Worm (Caenorhabditis elegans) whole organism, late embryonic: ENCODE measurements around the gene T04C10.3.

ENCODE experiments used
- C08G9.2 ChIP-seq: sonication (generic microtip); optimal IDR thresholded peaks from 2 replicates; lab custom pipeline; 2016; ENCODE audit warnings: mild to moderate bottlenecking, missing genetic modification characterization, moderate library complexity, missing compliant biosample characterization
- F13H6.1 ChIP-seq: sonication (generic microtip); optimal IDR thresholded peaks from 2 replicates; lab custom pipeline; 2016; ENCODE audit warnings: missing genetic modification characterization, missing compliant biosample characterization
- K02D7.2 ChIP-seq: sonication (generic microtip); optimal IDR thresholded peaks from 2 replicates; lab custom pipeline; 2017; ENCODE audit warnings: mild to moderate bottlenecking, missing genetic modification characterization, missing compliant biosample characterization
- ama-1 ChIP-seq: fragments of 150-350 bp; optimal IDR thresholded peaks from 2 replicates; lab custom pipeline; 2014
- ceh-18 ChIP-seq: sonication (generic microtip); optimal IDR thresholded peaks from 2 replicates; lab custom pipeline; 2016; ENCODE audit warnings: missing genetic modification characterization, missing compliant biosample characterization
- ceh-2 ChIP-seq: sonication (generic microtip); optimal IDR thresholded peaks from 2 replicates; lab custom pipeline; 2016; ENCODE audit warnings: missing genotype, missing genetic modification characterization, missing compliant biosample characterization
- ceh-24 ChIP-seq: sonication (generic microtip); optimal IDR thresholded peaks from 2 replicates; lab custom pipeline; 2016; ENCODE audit warnings: mild to moderate bottlenecking, missing genetic modification characterization, missing compliant biosample characterization
- ceh-30 ChIP-seq: fragments of 150-350 bp; optimal IDR thresholded peaks from 2 replicates; lab custom pipeline; 2014; ENCODE audit warnings: missing biosample characterization, missing genetic modification characterization
- ceh-31 ChIP-seq: sonication (generic microtip); optimal IDR thresholded peaks from 2 replicates; lab custom pipeline; 2016; ENCODE audit warnings: missing genetic modification characterization, missing compliant biosample characterization
- ceh-34 ChIP-seq: sonication (generic microtip); optimal IDR thresholded peaks from 2 replicates; lab custom pipeline; 2016; ENCODE audit warnings: mild to moderate bottlenecking, missing genetic modification characterization, missing compliant biosample characterization
- ceh-48 ChIP-seq: sonication (generic microtip); optimal IDR thresholded peaks from 2 replicates; lab custom pipeline; 2016; ENCODE audit warnings: missing genetic modification characterization, inconsistent platforms, missing compliant biosample characterization
- che-1 ChIP-seq: sonication (generic microtip); optimal IDR thresholded peaks from 2 replicates; lab custom pipeline; 2016; ENCODE audit warnings: mild to moderate bottlenecking, missing genetic modification characterization, missing compliant biosample characterization
- dmd-4 ChIP-seq: sonication (generic microtip); optimal IDR thresholded peaks from 2 replicates; lab custom pipeline; 2016; ENCODE audit warnings: borderline replicate concordance, missing genetic modification characterization, missing compliant biosample characterization
- elt-2 ChIP-seq: sonication (generic microtip); optimal IDR thresholded peaks from 2 replicates; lab custom pipeline; 2016; ENCODE audit warnings: missing genetic modification reagents, missing genetic modification characterization, missing compliant biosample characterization
- eyg-1 ChIP-seq: sonication (generic microtip); optimal IDR thresholded peaks from 2 replicates; lab custom pipeline; 2016; ENCODE audit warnings: missing genotype, missing genetic modification characterization, missing compliant biosample characterization
- fkh-10 ChIP-seq: fragments of 150-350 bp; optimal IDR thresholded peaks from 2 replicates; lab custom pipeline; 2014; ENCODE audit warnings: missing biosample characterization, missing genetic modification reagents, missing genetic modification characterization
- fkh-6 ChIP-seq: sonication (generic microtip); optimal IDR thresholded peaks from 2 replicates; lab custom pipeline; 2016; ENCODE audit warnings: missing genetic modification characterization, missing compliant biosample characterization
- hlh-15 ChIP-seq: sonication (generic microtip); optimal IDR thresholded peaks from 2 replicates; lab custom pipeline; 2016; ENCODE audit warnings: missing genetic modification characterization, missing compliant biosample characterization
- hlh-30 ChIP-seq: sonication (generic microtip); optimal IDR thresholded peaks from 2 replicates; lab custom pipeline; 2017; ENCODE audit warnings: antibody characterized with exemption, missing genetic modification characterization, missing compliant biosample characterization; ENCODE audit not compliant: insufficient read depth
- hlh-6 ChIP-seq: sonication (generic microtip); optimal IDR thresholded peaks from 2 replicates; lab custom pipeline; 2016; ENCODE audit warnings: missing genotype, missing genetic modification characterization, missing compliant biosample characterization
- hlh-8 ChIP-seq: sonication (generic microtip); optimal IDR thresholded peaks from 2 replicates; lab custom pipeline; 2016; ENCODE audit warnings: missing genotype, missing genetic modification characterization, missing compliant biosample characterization
- lim-6 ChIP-seq: sonication (generic microtip); optimal IDR thresholded peaks from 2 replicates; lab custom pipeline; 2016; ENCODE audit warnings: missing genetic modification characterization, missing compliant biosample characterization
- lin-11 ChIP-seq: fragments of 200-800 bp; sonication (Bioruptor generic); optimal IDR thresholded peaks from 2 replicates; lab custom pipeline; 2018; ENCODE audit warnings: mild to moderate bottlenecking, missing genetic modification characterization, missing compliant biosample characterization
- nfya-1 ChIP-seq: sonication (generic microtip); optimal IDR thresholded peaks from 2 replicates; lab custom pipeline; 2017; ENCODE audit warnings: missing genetic modification characterization, mild to moderate bottlenecking, missing compliant biosample characterization, antibody characterized with exemption, moderate library complexity
- nhr-11 ChIP-seq: fragments of 150-350 bp; optimal IDR thresholded peaks from 2 replicates; lab custom pipeline; 2014; ENCODE audit warnings: missing biosample characterization, missing genetic modification characterization
- nhr-232 ChIP-seq: sonication (generic microtip); optimal IDR thresholded peaks from 2 replicates; lab custom pipeline; 2016; ENCODE audit warnings: missing genetic modification characterization, missing compliant biosample characterization
- npax-4 ChIP-seq: sonication (generic microtip); optimal IDR thresholded peaks from 2 replicates; lab custom pipeline; 2016; ENCODE audit warnings: missing genetic modification characterization, missing compliant biosample characterization
- odd-2 ChIP-seq: sonication (generic microtip); optimal IDR thresholded peaks from 2 replicates; lab custom pipeline; 2017; ENCODE audit warnings: antibody characterized with exemption, mild to moderate bottlenecking, missing genetic modification characterization, missing compliant biosample characterization
- pag-3 ChIP-seq: sonication (generic microtip); optimal IDR thresholded peaks from 2 replicates; lab custom pipeline; 2016; ENCODE audit warnings: missing compliant biosample characterization, missing genetic modification characterization, borderline replicate concordance
- pha-2 ChIP-seq: sonication (generic microtip); optimal IDR thresholded peaks from 2 replicates; lab custom pipeline; 2017; ENCODE audit warnings: mild to moderate bottlenecking, missing genetic modification characterization, missing compliant biosample characterization
- pha-4 ChIP-seq: fragments of 150-350 bp; optimal IDR thresholded peaks from 2 replicates; lab custom pipeline; 2018; ENCODE audit warnings: missing biosample characterization, missing genetic modification reagents, missing genetic modification characterization
- pros-1 ChIP-seq: fragments of 150-350 bp; optimal IDR thresholded peaks from 2 replicates; lab custom pipeline; 2014; ENCODE audit warnings: missing biosample characterization, missing genetic modification reagents, missing genetic modification characterization
- ref-2 ChIP-seq: sonication (generic microtip); optimal IDR thresholded peaks from 2 replicates; lab custom pipeline; 2016; ENCODE audit warnings: missing genetic modification characterization, missing compliant biosample characterization
- rnt-1 ChIP-seq: sonication (generic microtip); optimal IDR thresholded peaks from 2 replicates; lab custom pipeline; 2016; ENCODE audit warnings: missing genetic modification characterization, missing compliant biosample characterization
- sdc-2 ChIP-seq: sonication (generic microtip); optimal IDR thresholded peaks from 2 replicates; lab custom pipeline; 2016; ENCODE audit warnings: missing genotype, missing genetic modification characterization, missing compliant biosample characterization
- sox-4 ChIP-seq: sonication (generic microtip); optimal IDR thresholded peaks from 2 replicates; lab custom pipeline; 2017; ENCODE audit warnings: mild to moderate bottlenecking, missing genetic modification characterization, inconsistent platforms, missing compliant biosample characterization
- syd-9 ChIP-seq: sonication (generic microtip); optimal IDR thresholded peaks from 2 replicates; lab custom pipeline; 2016; ENCODE audit warnings: mild to moderate bottlenecking, missing genetic modification characterization, moderate library complexity, missing compliant biosample characterization
- tbx-2 ChIP-seq: sonication (generic microtip); optimal IDR thresholded peaks from 2 replicates; lab custom pipeline; 2016; ENCODE audit warnings: missing genetic modification characterization, missing compliant biosample characterization
- unc-3 ChIP-seq, 2 experiments: fragments of 200-800 bp in 1 of 2; sonication (Bioruptor generic) in 1 of 2; sonication (generic microtip) in 1 of 2; conservative IDR thresholded peaks in 1 of 2; optimal IDR thresholded peaks in 1 of 2; 2 replicates each; pipeline versions ENCODE4 v1.3.6 to Lab custom; 2016 to 2022; ENCODE audit warnings: missing compliant biosample characterization in 2 of 2, missing genetic modification characterization in 2 of 2, missing genetic modification reagents in 1 of 2
- unc-42 ChIP-seq: sonication (generic microtip); optimal IDR thresholded peaks from 2 replicates; lab custom pipeline; 2016; ENCODE audit warnings: missing genotype, missing genetic modification characterization, missing compliant biosample characterization
- unc-55 ChIP-seq: sonication (generic microtip); optimal IDR thresholded peaks from 2 replicates; lab custom pipeline; 2017; ENCODE audit warnings: missing biosample characterization, missing genetic modification reagents, missing genetic modification characterization
- ztf-16 ChIP-seq: sonication (generic microtip); optimal IDR thresholded peaks from 2 replicates; lab custom pipeline; 2017; ENCODE audit warnings: missing genetic modification characterization, missing compliant biosample characterization

T04C10.3 gene

ce11 chrX:14824490-14825050 lies 12.4 kb downstream of the T04C10.3 start, which contains the start of gene mbk-1:
Gene mbk-1, minus strand, starts transcription at chrX:14824540.
- TF ChIP-seq ceh-18: peak; percentile 38
- no peak for TF ChIP-seq lin-11
- peak; percentile 76 for TF ChIP-seq sdc-2
- TF ChIP-seq unc-42 (tag; lab: Kevin White, UChicago): peak; percentile 28
- TF ChIP-seq tbx-2: peak; percentile 67
- TF ChIP-seq ceh-2 (tag; lab: Kevin White, UChicago): peak; percentile 40
- TF ChIP-seq nhr-232 (tag; lab: Kevin White, UChicago): no peak
- no peak for TF ChIP-seq C08G9.2 (tag; lab: Kevin White, UChicago)
- no peak for TF ChIP-seq lim-6 (tag; lab: Kevin White, UChicago)
- TF ChIP-seq dmd-4 (tag; lab: Kevin White, UChicago): no peak
- peak; percentile 65 for TF ChIP-seq ceh-34 (tag; lab: Kevin White, UChicago)
- no peak for TF ChIP-seq eyg-1 (tag; lab: Kevin White, UChicago)
- TF ChIP-seq syd-9 (tag; lab: Kevin White, UChicago): peak; percentile 8
- TF ChIP-seq unc-55 (GFP tag; lab: Kevin White, UChicago): peak; percentile 78
- peak; percentile 93 for TF ChIP-seq hlh-30 (tag; lab: Kevin White, UChicago)
- TF ChIP-seq hlh-8 (tag; lab: Kevin White, UChicago): peak; percentile 0
- TF ChIP-seq pha-4: no peak
- no peak for TF ChIP-seq hlh-15 (tag; lab: Kevin White, UChicago)
- no peak for TF ChIP-seq F13H6.1 (tag; lab: Kevin White, UChicago)
- TF ChIP-seq sox-4 (tag; lab: Kevin White, UChicago): no peak
- no peak for TF ChIP-seq npax-4 (tag; lab: Kevin White, UChicago)
- TF ChIP-seq odd-2 (tag; lab: Kevin White, UChicago): no peak
- TF ChIP-seq fkh-10 (GFP tag; lab: Kevin White, UChicago): no peak
- TF ChIP-seq ceh-31 (tag; lab: Kevin White, UChicago): peak; percentile 52
- peak; percentile 11 for TF ChIP-seq elt-2
- TF ChIP-seq nfya-1: peak; percentile 75
- TF ChIP-seq ceh-30 (tag; lab: Kevin White, UChicago): no peak

ce11 chrX:14828766-14829165 lies 16.6 kb downstream of the T04C10.3 start:
- TF ChIP-seq ceh-48: no peak
- TF ChIP-seq hlh-30 (tag; lab: Kevin White, UChicago): no peak
- no peak for TF ChIP-seq npax-4 (tag; lab: Kevin White, UChicago)

DNA sequence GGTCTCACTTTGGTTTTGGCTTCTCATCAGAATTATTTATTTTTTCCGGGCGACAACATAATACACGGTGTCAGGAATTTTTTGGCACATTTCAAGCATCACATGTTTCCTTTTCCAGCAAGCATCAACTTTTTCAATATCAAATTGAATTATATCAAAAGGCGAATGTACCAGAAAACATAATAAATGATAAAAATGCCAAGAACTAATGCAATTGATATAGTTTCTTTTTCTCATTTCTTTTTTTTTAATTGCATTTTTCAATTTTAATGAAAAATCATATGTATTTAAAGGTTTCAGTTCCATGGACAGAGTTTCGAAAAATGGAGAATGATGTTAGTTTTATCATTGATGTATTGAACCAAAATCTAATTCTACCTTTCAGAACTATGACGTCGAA lies 19.4 kb downstream of the T04C10.3 start, which contains the start of gene dpf-2:
Gene dpf-2, plus strand, starts transcription at position 301 of the 400 bp plus-strand sequence.
- TF ChIP-seq ama-1 (lab: Kevin White, UChicago): no peak
- TF ChIP-seq elt-2: no peak
- TF ChIP-seq ceh-48: no peak
- TF ChIP-seq npax-4 (tag; lab: Kevin White, UChicago): no peak
- no peak for TF ChIP-seq ztf-16 (tag; lab: Kevin White, UChicago)
- no peak for TF ChIP-seq hlh-6 (tag; lab: Kevin White, UChicago)
- TF ChIP-seq C08G9.2 (tag; lab: Kevin White, UChicago): no peak

DNA sequence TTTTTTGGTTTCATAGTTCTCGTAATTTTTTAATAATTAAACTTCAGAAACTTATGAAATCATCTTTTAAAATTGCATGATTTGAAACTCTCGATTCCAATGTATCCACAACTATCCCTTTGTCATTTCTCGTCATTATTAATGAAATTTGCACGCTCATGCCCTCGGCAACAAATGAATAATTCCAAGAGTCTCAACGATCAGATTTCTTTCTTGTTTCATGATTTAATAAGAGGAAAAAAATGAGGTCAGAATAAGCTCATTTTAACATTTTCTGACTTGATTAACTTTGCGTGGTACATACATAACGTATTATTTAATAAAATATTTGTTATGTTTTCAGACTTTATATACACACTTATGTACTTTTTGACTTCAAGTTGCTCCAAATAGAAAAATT lies 26.2 kb downstream of the T04C10.3 start:
- TF ChIP-seq unc-42 (tag; lab: Kevin White, UChicago): peak; percentile 71
- TF ChIP-seq ceh-24 (tag; lab: Kevin White, UChicago): no peak

DNA sequence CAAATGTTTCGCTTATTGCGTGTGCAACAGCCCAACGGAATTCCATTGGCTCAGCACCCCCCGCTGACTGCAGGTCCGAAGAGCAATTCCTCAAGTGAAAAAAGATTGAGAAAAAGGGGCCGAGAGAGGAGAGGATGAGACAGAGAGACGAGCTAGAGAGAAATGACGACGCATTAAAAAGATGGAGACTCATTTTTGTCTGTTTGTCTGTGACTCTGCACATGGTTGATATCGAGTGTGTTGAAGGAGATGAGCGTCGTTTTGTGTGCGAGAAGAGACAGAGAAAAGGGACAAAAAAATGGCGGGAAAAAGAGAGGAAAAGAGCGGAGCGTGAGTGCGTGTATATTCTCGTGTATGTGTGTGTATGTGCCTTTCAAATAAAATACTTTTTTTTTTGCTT lies 28.9 kb downstream of the T04C10.3 start:
- TF ChIP-seq unc-42 (tag; lab: Kevin White, UChicago) (peak; percentile 93), K02D7.2 (tag; lab: Kevin White, UChicago) (no peak), nfya-1 (peak; percentile 90), pros-1 (tag; lab: Kevin White, UChicago) (peak; percentile 52), pha-2 (peak; percentile 46), ref-2 (peak; percentile 68), pha-4 (no peak), che-1 (no peak), nhr-232 (tag; lab: Kevin White, UChicago) (no peak), pag-3 (tag; lab: Kevin White, UChicago) (peak; percentile 58), fkh-6 (tag; lab: Kevin White, UChicago) (peak; percentile 21), C08G9.2 (tag; lab: Kevin White, UChicago) (peak; percentile 46), unc-55 (GFP tag; lab: Kevin White, UChicago) (peak; percentile 41), unc-3 (GFP tag; conservative IDR thresholded peaks at IDR 0.05; lab: Robert Waterston, UW) (no peak), unc-3 (tag; optimal IDR thresholded peaks at IDR 0.05; lab: Kevin White, UChicago) (peak; percentile 14), F13H6.1 (tag; lab: Kevin White, UChicago) (peak; percentile 14), ceh-34 (tag; lab: Kevin White, UChicago) (peak; percentile 56), rnt-1 (tag; lab: Kevin White, UChicago) (peak; percentile 74), sdc-2 (peak; percentile 79), lim-6 (tag; lab: Kevin White, UChicago) (peak; percentile 41), nhr-11 (tag; lab: Kevin White, UChicago) (no peak), dmd-4 (tag; lab: Kevin White, UChicago) (peak; percentile 29), elt-2 (peak; percentile 64)
